Fruit fly (Drosophila melanogaster) whole organism, embryonic: ENCODE data around the gene dlp.

Experiments used
- Awh ChIP-seq: fragments of 200-800 bp; sonication (Bioruptor generic); IDR thresholded peaks from 2 replicates; pipeline ENCODE4, ENCODE4 v1.3.6; 2022; ENCODE audit warnings: missing biosample characterization, missing genetic modification characterization
- CG10366 ChIP-seq: fragments of 200-800 bp; sonication (Bioruptor generic); IDR thresholded peaks from 2 replicates; pipeline ENCODE4 v1.3.6; 2022; ENCODE audit warnings: missing biosample characterization, missing genetic modification characterization
- CG10565 ChIP-seq: fragments of 200-800 bp; sonication (Bioruptor generic); optimal IDR thresholded peaks from 3 replicates; lab custom pipeline; 2016; ENCODE audit warnings: missing biosample characterization, mild to moderate bottlenecking, missing genetic modification characterization
- CG10979 ChIP-seq: fragments of 200-800 bp; sonication (Bioruptor generic); optimal IDR thresholded peaks from 2 replicates; lab custom pipeline; 2018; ENCODE audit warnings: missing biosample characterization, mild to moderate bottlenecking, missing genetic modification characterization, moderate library complexity
- CG11696 ChIP-seq: fragments of 200-800 bp; sonication (Bioruptor generic); IDR thresholded peaks from 2 replicates; pipeline ENCODE4 v1.3.6; 2022; ENCODE audit warnings: missing biosample characterization, missing genetic modification characterization
- CG15073 ChIP-seq: fragments of 200-800 bp; sonication (Bioruptor generic); optimal IDR thresholded peaks from 2 replicates; lab custom pipeline; 2016; ENCODE audit warnings: missing biosample characterization, missing genetic modification characterization
- CG17361 ChIP-seq: fragments of 200-800 bp; sonication (Bioruptor generic); IDR thresholded peaks from 3 replicates; pipeline ENCODE4 v1.3.6; 2022; ENCODE audit warnings: missing biosample characterization, missing genetic modification characterization
- CG17385 ChIP-seq: fragments of 200-800 bp; sonication (Bioruptor generic); optimal IDR thresholded peaks from 3 replicates; lab custom pipeline; 2018; ENCODE audit warnings: missing biosample characterization, mild to moderate bottlenecking, missing genetic modification characterization
- CG17612 ChIP-seq: fragments of 200-800 bp; sonication (Bioruptor generic); IDR thresholded peaks from 2 replicates; pipeline ENCODE4 v1.3.6; 2022; ENCODE audit warnings: missing biosample characterization, missing genetic modification characterization
- CG18262 ChIP-seq: fragments of 200-800 bp; optimal IDR thresholded peaks from 3 replicates; lab custom pipeline; 2019; ENCODE audit warnings: missing biosample characterization, mild to moderate bottlenecking, missing genetic modification characterization, moderate library complexity
- CG32767 ChIP-seq: fragments of 200-800 bp; sonication (Bioruptor generic); IDR thresholded peaks from 2 replicates; pipeline ENCODE4 v1.3.6; 2022; ENCODE audit warnings: missing biosample characterization, missing genetic modification characterization
- CG3407 ChIP-seq: fragments of 200-800 bp; sonication (Bioruptor generic); optimal IDR thresholded peaks from 2 replicates; lab custom pipeline; 2018; ENCODE audit warnings: missing biosample characterization, mild to moderate bottlenecking, missing genetic modification characterization
- CG4328 ChIP-seq: fragments of 200-800 bp; sonication (Bioruptor generic); optimal IDR thresholded peaks from 3 replicates; lab custom pipeline; 2017; ENCODE audit warnings: missing biosample characterization, missing genetic modification reagents, missing genetic modification characterization
- CG4424 ChIP-seq: fragments of 200-800 bp; sonication (Bioruptor generic); optimal IDR thresholded peaks from 3 replicates; lab custom pipeline; 2016; ENCODE audit warnings: missing biosample characterization, missing genetic modification characterization
- CG5953 ChIP-seq: fragments of 200-800 bp; sonication (Bioruptor generic); IDR thresholded peaks from 2 replicates; pipeline ENCODE4 v1.3.6; 2022; ENCODE audit warnings: missing biosample characterization, missing genetic modification characterization
- CG6683 ChIP-seq: fragments of 200-800 bp; sonication (Bioruptor generic); optimal IDR thresholded peaks from 2 replicates; lab custom pipeline; 2017; ENCODE audit warnings: missing biosample characterization, mild to moderate bottlenecking, missing genetic modification characterization, missing genetic modification reagents
- CG6854 ChIP-seq: fragments of 200-800 bp; sonication (Bioruptor generic); optimal IDR thresholded peaks from 3 replicates; lab custom pipeline; 2017; ENCODE audit warnings: missing biosample characterization, mild to moderate bottlenecking, missing genetic modification characterization
- CG9215 ChIP-seq: fragments of 200-800 bp; sonication (Bioruptor generic); IDR thresholded peaks from 2 replicates; pipeline ENCODE4 v1.3.6; 2022; ENCODE audit warnings: missing biosample characterization, missing genetic modification characterization
- CkIIα-i1 ChIP-seq: fragments of 200-800 bp; sonication (Bioruptor generic); IDR thresholded peaks from 2 replicates; pipeline ENCODE4 v1.3.6; 2022; ENCODE audit warnings: missing biosample characterization, missing genetic modification characterization
- Dref ChIP-seq: fragments of 200-800 bp; sonication (Bioruptor generic); IDR thresholded peaks from 2 replicates; pipeline ENCODE4 v1.3.6; 2022; ENCODE audit warnings: missing biosample characterization, missing genetic modification characterization
- Gug ChIP-seq: fragments of 200-800 bp; sonication (Bioruptor generic); IDR thresholded peaks from 4 replicates; pipeline ENCODE4 v1.3.6; 2022; ENCODE audit warnings: missing biosample characterization, missing genetic modification characterization
- H15 ChIP-seq: fragments of 200-800 bp; sonication (Bioruptor generic); IDR thresholded peaks from 3 replicates; pipeline ENCODE4 v1.3.6; 2022; ENCODE audit warnings: missing biosample characterization, missing genetic modification characterization
- HLHmδ ChIP-seq: fragments of 200-800 bp; sonication (Bioruptor generic); optimal IDR thresholded peaks from 2 replicates; lab custom pipeline; 2018; ENCODE audit warnings: missing biosample characterization, mild to moderate bottlenecking, missing genetic modification characterization, moderate library complexity
- Kr ChIP-seq: fragments of 200-800 bp; sonication (Bioruptor generic); optimal IDR thresholded peaks from 2 replicates; lab custom pipeline; 2017; ENCODE audit warnings: missing biosample characterization, mild to moderate bottlenecking, missing genetic modification characterization
- Mes4 ChIP-seq: fragments of 200-800 bp; sonication (Bioruptor generic); optimal IDR thresholded peaks from 2 replicates; lab custom pipeline; 2016; ENCODE audit warnings: missing biosample characterization, missing genetic modification characterization
- Mrtf ChIP-seq: fragments of 200-800 bp; sonication (Bioruptor generic); IDR thresholded peaks from 3 replicates; pipeline ENCODE4 v1.3.6; 2022; ENCODE audit warnings: missing biosample characterization, missing genetic modification characterization
- NC2α ChIP-seq: fragments of 200-800 bp; sonication (Bioruptor generic); optimal IDR thresholded peaks from 2 replicates; lab custom pipeline; 2016; ENCODE audit warnings: missing biosample characterization, missing genetic modification characterization
- NC2β ChIP-seq: fragments of 200-800 bp; sonication (Bioruptor generic); optimal IDR thresholded peaks from 2 replicates; lab custom pipeline; 2016; ENCODE audit warnings: missing biosample characterization, missing genetic modification characterization
- NFAT ChIP-seq: fragments of 200-800 bp; sonication (Bioruptor generic); IDR thresholded peaks from 2 replicates; pipeline ENCODE4 v1.3.6; 2022; ENCODE audit warnings: missing biosample characterization, missing genetic modification characterization
- NK7.1 ChIP-seq: fragments of 200-800 bp; sonication (Bioruptor generic); optimal IDR thresholded peaks from 3 replicates; lab custom pipeline; 2016; ENCODE audit warnings: missing biosample characterization, missing genetic modification characterization
- Poxn ChIP-seq: fragments of 200-800 bp; sonication (Bioruptor generic); IDR thresholded peaks from 2 replicates; pipeline ENCODE4 v1.3.6; 2022; ENCODE audit warnings: missing biosample characterization, missing genetic modification characterization
- Side ChIP-seq: fragments of 200-800 bp; sonication (Bioruptor generic); optimal IDR thresholded peaks from 2 replicates; lab custom pipeline; 2016; ENCODE audit warnings: missing biosample characterization, missing genetic modification characterization
- Xrp1 ChIP-seq: fragments of 200-800 bp; sonication (Bioruptor generic); IDR thresholded peaks from 2 replicates; pipeline ENCODE4 v1.3.6; 2022; ENCODE audit warnings: missing biosample characterization, missing genetic modification characterization
- amos ChIP-seq: fragments of 200-800 bp; sonication (Bioruptor generic); IDR thresholded peaks from 2 replicates; pipeline ENCODE4 v1.3.6; 2022; ENCODE audit warnings: missing biosample characterization, missing genetic modification characterization; ENCODE audit not compliant: partially characterized antibody
- bowl ChIP-seq: fragments of 200-800 bp; sonication (Bioruptor generic); IDR thresholded peaks from 2 replicates; pipeline ENCODE4 v1.3.6; 2022; ENCODE audit warnings: missing biosample characterization, missing genetic modification characterization
- chm ChIP-seq: fragments of 200-800 bp; sonication (Bioruptor generic); IDR thresholded peaks from 2 replicates; pipeline ENCODE4 v1.3.6; 2022; ENCODE audit warnings: missing biosample characterization, missing genetic modification characterization
- croc ChIP-seq: fragments of 200-800 bp; sonication (Bioruptor generic); conservative IDR thresholded peaks from 3 replicates; pipeline ENCODE4 v1.3.6; 2022; ENCODE audit warnings: missing biosample characterization, missing genetic modification characterization
- disco-r ChIP-seq: fragments of 200-800 bp; sonication (Bioruptor generic); optimal IDR thresholded peaks from 2 replicates; lab custom pipeline; 2016; ENCODE audit warnings: missing biosample characterization, missing genetic modification characterization
- dmrt99B ChIP-seq: fragments of 200-800 bp; sonication (Bioruptor generic); optimal IDR thresholded peaks from 2 replicates; lab custom pipeline; 2018; ENCODE audit warnings: missing biosample characterization, mild to moderate bottlenecking, missing genetic modification characterization, moderate library complexity
- ems ChIP-seq: fragments of 200-800 bp; sonication (Bioruptor generic); optimal IDR thresholded peaks from 3 replicates; lab custom pipeline; 2016; ENCODE audit warnings: missing biosample characterization, missing genetic modification characterization
- hkb ChIP-seq, 2 experiments: fragments of 200-800 bp in 1 of 2; fragments of >200 bp in 1 of 2; sonication (Bioruptor generic) in 1 of 2; IDR thresholded peaks in 1 of 2; optimal IDR thresholded peaks in 1 of 2; 2 replicates each; pipeline versions ENCODE4 v1.3.6 to Lab custom; 2017 to 2022; ENCODE audit warnings: missing biosample characterization in 1 of 2, missing genetic modification characterization in 1 of 2
- ken ChIP-seq: fragments of 200-800 bp; sonication (Bioruptor generic); IDR thresholded peaks from 3 replicates; pipeline ENCODE4 v1.3.6; 2022; ENCODE audit warnings: missing biosample characterization, missing genetic modification characterization
- klu ChIP-seq: fragments of 200-800 bp; sonication (Bioruptor generic); IDR thresholded peaks from 2 replicates; pipeline ENCODE4 v1.3.6; 2022; ENCODE audit warnings: missing biosample characterization, missing genetic modification characterization
- lmd ChIP-seq: fragments of 200-800 bp; sonication (Bioruptor generic); IDR thresholded peaks from 2 replicates; pipeline ENCODE4 v1.3.6; 2022; ENCODE audit warnings: missing biosample characterization, missing genetic modification characterization
- nerfin-1 ChIP-seq: fragments of 200-800 bp; sonication (Bioruptor generic); optimal IDR thresholded peaks from 3 replicates; lab custom pipeline; 2019; ENCODE audit warnings: missing biosample characterization, mild to moderate bottlenecking, missing genetic modification characterization, moderate library complexity
- pb ChIP-seq: fragments of 200-800 bp; sonication (Bioruptor generic); optimal IDR thresholded peaks from 3 replicates; lab custom pipeline; 2016; ENCODE audit warnings: missing biosample characterization, missing genetic modification characterization
- pho ChIP-seq: fragments of 200-800 bp; sonication (Bioruptor generic); optimal IDR thresholded peaks from 2 replicates; lab custom pipeline; 2016; ENCODE audit warnings: missing biosample characterization, missing genetic modification characterization
- repo ChIP-seq: fragments of 200-800 bp; sonication (Bioruptor generic); optimal IDR thresholded peaks from 2 replicates; lab custom pipeline; 2016; ENCODE audit warnings: missing biosample characterization, missing genetic modification characterization
- sisA ChIP-seq: fragments of 200-800 bp; sonication (Bioruptor generic); IDR thresholded peaks from 2 replicates; pipeline ENCODE4 v1.3.6; 2022; ENCODE audit warnings: missing biosample characterization, missing genetic modification characterization
- unpg ChIP-seq: fragments of 200-800 bp; sonication (Bioruptor generic); optimal IDR thresholded peaks from 3 replicates; lab custom pipeline; 2018; ENCODE audit warnings: missing biosample characterization, mild to moderate bottlenecking, missing genetic modification characterization, moderate library complexity
- wek ChIP-seq: fragments of 200-800 bp; sonication (Bioruptor generic); optimal IDR thresholded peaks from 3 replicates; lab custom pipeline; 2018; ENCODE audit warnings: missing biosample characterization, mild to moderate bottlenecking, missing genetic modification characterization, moderate library complexity
- wor ChIP-seq: fragments of 200-800 bp; sonication (Bioruptor generic); IDR thresholded peaks from 2 replicates; pipeline ENCODE4 v1.3.6; 2022; ENCODE audit warnings: missing biosample characterization, missing genetic modification characterization
- zen ChIP-seq: fragments of 200-800 bp; sonication (Bioruptor generic); optimal IDR thresholded peaks from 3 replicates; lab custom pipeline; 2018; ENCODE audit warnings: missing biosample characterization, mild to moderate bottlenecking, missing genetic modification characterization, moderate library complexity

Gene dlp

DNA sequence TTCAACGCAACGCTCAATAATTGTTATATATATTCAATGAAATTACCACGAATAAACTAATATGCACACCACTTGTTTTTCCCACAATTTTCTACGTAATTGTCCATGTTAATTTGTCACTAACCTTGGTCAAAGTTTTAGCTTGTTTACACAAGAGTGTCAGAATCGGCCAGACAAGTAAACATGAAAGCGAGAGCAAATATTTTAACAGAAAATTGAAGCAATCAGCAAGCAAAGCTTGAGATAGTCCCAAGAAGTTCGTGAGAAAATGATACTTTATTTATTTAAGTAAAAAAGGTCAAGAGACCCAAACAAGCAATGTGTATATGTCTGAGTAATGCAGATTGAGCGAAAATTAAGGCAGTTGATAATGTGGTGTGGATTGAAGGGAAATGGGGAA lies 75.7 kb downstream of the dlp start (continued):
- no peak for TF ChIP-seq Kr (GFP tag; lab: Kevin White, UChicago)
- no peak for TF ChIP-seq CG17361
- TF ChIP-seq CG10565 (GFP tag; lab: Kevin White, UChicago): no peak
- no peak for TF ChIP-seq wor
- no peak for TF ChIP-seq CG6683 (GFP tag; lab: Kevin White, UChicago)
- peak; percentile 33 for TF ChIP-seq unpg (GFP tag; lab: Kevin White, UChicago)
- 0 out of 2 replicates have a peak, but pooled peaks have one; percentile 13 for TF ChIP-seq CG32767 (GFP tag; lab: Robert Waterston, UW)
- TF ChIP-seq CG4328 (GFP tag; lab: Kevin White, UChicago): no peak
- TF ChIP-seq ems: no peak
- TF ChIP-seq disco-r: no peak
- no peak for TF ChIP-seq NC2α (GFP tag; lab: Kevin White, UChicago)
- TF ChIP-seq CG4424: peak; percentile 12
- no peak for TF ChIP-seq NFAT (GFP tag; lab: Robert Waterston, UW)
- peak; percentile 51 for TF ChIP-seq NK7.1 (GFP tag; lab: Kevin White, UChicago)
- no peak for TF ChIP-seq CG5953 (GFP tag; lab: Robert Waterston, UW)
- TF ChIP-seq CG17385 (GFP tag; lab: Kevin White, UChicago): peak; percentile 19
- TF ChIP-seq CG18262 (tag; lab: Kevin White, UChicago): no peak
- TF ChIP-seq Mrtf (GFP tag; lab: Robert Waterston, UW): no peak
- no peak for TF ChIP-seq zen (tag; lab: Kevin White, UChicago)
- TF ChIP-seq Xrp1 (GFP tag; lab: Robert Waterston, UW): peak; percentile 52
- no peak for TF ChIP-seq amos (GFP tag; lab: Robert Waterston, UW)
- no peak for TF ChIP-seq repo (GFP tag; lab: Kevin White, UChicago)
- TF ChIP-seq HLHmδ (GFP tag; lab: Kevin White, UChicago): no peak
- peak; percentile 44 for TF ChIP-seq dmrt99B
- no peak for TF ChIP-seq pb (GFP tag; lab: Kevin White, UChicago)
- peak; percentile 66 for TF ChIP-seq Awh (GFP tag; lab: Robert Waterston, UW)
- peak; percentile 46 for TF ChIP-seq pho (GFP tag; lab: Kevin White, UChicago)
- TF ChIP-seq CkIIα-i1: no peak
- 0 out of 2 replicates have a peak, but pooled peaks have one; percentile 27 for TF ChIP-seq Poxn (GFP tag; lab: Robert Waterston, UW)
- TF ChIP-seq Gug (GFP tag; lab: Robert Waterston, UW): no peak
- no peak for TF ChIP-seq Side
- TF ChIP-seq NC2β (GFP tag; lab: Kevin White, UChicago): no peak
- no peak for TF ChIP-seq sisA
- TF ChIP-seq nerfin-1: no peak
- TF ChIP-seq wek (GFP tag; lab: Kevin White, UChicago): peak; percentile 19
- TF ChIP-seq hkb (optimal IDR thresholded peaks at IDR 0.05; lab: Kevin White, UChicago): no peak
- TF ChIP-seq hkb (GFP tag; IDR thresholded peaks at IDR 0.05; lab: Robert Waterston, UW): peak; percentile 68
- TF ChIP-seq lmd: no peak
- no peak for TF ChIP-seq bowl (GFP tag; lab: Robert Waterston, UW)
- TF ChIP-seq croc (GFP tag; lab: Robert Waterston, UW): no peak
- TF ChIP-seq CG11696 (GFP tag; lab: Robert Waterston, UW): peak; percentile 39; the same call in 1 of the 2 replicates
- peak; percentile 10 for TF ChIP-seq CG3407 (GFP tag; lab: Kevin White, UChicago)
- no peak for TF ChIP-seq CG10979 (tag; lab: Kevin White, UChicago)
- no peak for TF ChIP-seq CG15073
- no peak for TF ChIP-seq ken
- peak; percentile 12 for TF ChIP-seq Mes4 (GFP tag; lab: Kevin White, UChicago)
- no peak for TF ChIP-seq chm (GFP tag; lab: Robert Waterston, UW)
- no peak for TF ChIP-seq klu (GFP tag; lab: Robert Waterston, UW)
- no peak for TF ChIP-seq Dref (GFP tag; lab: Robert Waterston, UW)
- no peak for TF ChIP-seq CG17612 (GFP tag; lab: Robert Waterston, UW)
- no peak for TF ChIP-seq H15 (GFP tag; lab: Robert Waterston, UW)
- no peak for TF ChIP-seq CG10366 (GFP tag; lab: Robert Waterston, UW)
- no peak for TF ChIP-seq CG6854 (GFP tag; lab: Kevin White, UChicago)
- TF ChIP-seq CG9215 (GFP tag; lab: Robert Waterston, UW): no peak
